Fruit fly (Drosophila melanogaster) whole organism: ENCODE results near the gene CG31300.

Source experiments
- Dll ChIP-seq: fragments of >200 bp; optimal IDR thresholded peaks from 2 replicates; lab custom pipeline; 2017
- pan ChIP-seq: fragments of >200 bp; optimal IDR thresholded peaks from 2 replicates; lab custom pipeline; 2017
- psq ChIP-seq: fragments of >200 bp; optimal IDR thresholded peaks from 2 replicates; lab custom pipeline; 2017
- usp ChIP-seq: fragments of >200 bp; optimal IDR thresholded peaks from 2 replicates; lab custom pipeline; 2017; ENCODE audit warnings: missing biosample characterization, missing genetic modification characterization, mixed read lengths

DNA sequence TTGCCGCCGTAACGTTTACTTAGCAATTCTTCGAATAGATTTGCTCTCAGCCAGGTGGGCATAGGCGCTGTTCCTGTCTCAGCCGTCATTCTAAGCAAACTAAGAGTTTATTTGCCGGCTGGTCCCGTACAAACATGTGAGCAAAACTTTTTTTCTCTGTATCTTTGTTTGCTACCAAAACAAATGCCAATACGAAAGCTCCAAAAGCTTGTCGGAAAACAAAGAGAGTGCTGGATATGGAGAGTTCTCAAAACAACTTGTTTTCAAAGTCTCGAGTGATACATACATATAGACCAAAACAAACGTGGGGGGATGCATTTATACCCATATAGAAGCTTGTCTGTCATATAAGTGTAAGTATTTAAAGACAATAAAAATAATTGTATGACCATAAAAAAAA lies 32.6 kb downstream of the CG31300 start, which contains the start of gene CG10559:
- TF ChIP-seq pan (lab: Kevin White, UChicago) (no peak), psq (lab: Kevin White, UChicago) (no peak), usp (GFP tag; lab: Kevin White, UChicago) (no peak), Dll (lab: Kevin White, UChicago) (no peak)
